Worm (Caenorhabditis elegans) whole organism, young adult: Measurements from ENCODE around the gene Y54E2A.10.

Source experiments
- B0336.3 ChIP-seq: fragments of 200-800 bp; sonication (Bioruptor generic); IDR thresholded peaks from 2 replicates; pipeline ENCODE4 v1.3.6; 2022; ENCODE audit warnings: missing genetic modification characterization, missing compliant biosample characterization
- C17E4.6 ChIP-seq: fragments of 200-800 bp; sonication (Bioruptor generic); IDR thresholded peaks from 2 replicates; pipeline ENCODE4 v1.3.6; 2022; ENCODE audit warnings: missing genetic modification reagents, missing genetic modification characterization, missing compliant biosample characterization
- D2030.7 ChIP-seq: fragments of 200-800 bp; sonication (Bioruptor generic); IDR thresholded peaks from 2 replicates; pipeline ENCODE4 v1.3.6; 2022; ENCODE audit warnings: missing genetic modification reagents, missing genetic modification characterization, missing compliant biosample characterization
- F33H1.4 ChIP-seq: fragments of 200-800 bp; sonication (Bioruptor generic); IDR thresholded peaks from 2 replicates; pipeline ENCODE4 v1.3.6; 2022; ENCODE audit warnings: missing genetic modification reagents, missing genetic modification characterization, missing compliant biosample characterization
- F49E8.2 ChIP-seq: sonication (generic microtip); optimal IDR thresholded peaks from 3 replicates; lab custom pipeline; 2017; ENCODE audit warnings: missing genetic modification characterization, mild to moderate bottlenecking, missing compliant biosample characterization, antibody characterized with exemption, moderate library complexity; ENCODE audit not compliant: insufficient read depth
- Y56A3A.18 ChIP-seq: fragments of 200-800 bp; sonication (Bioruptor generic); IDR thresholded peaks from 2 replicates; pipeline ENCODE4 v1.3.6; 2022; ENCODE audit warnings: missing genetic modification reagents, missing genetic modification characterization, missing compliant biosample characterization
- ZK185.1 ChIP-seq: sonication (generic microtip); optimal IDR thresholded peaks from 2 replicates; lab custom pipeline; 2016; ENCODE audit warnings: mild to moderate bottlenecking, missing genetic modification characterization, missing compliant biosample characterization; ENCODE audit not compliant: poor library complexity, severe bottlenecking
- aptf-3 ChIP-seq: fragments of 200-800 bp; sonication (Bioruptor generic); IDR thresholded peaks from 2 replicates; pipeline ENCODE4 v1.3.6; 2022; ENCODE audit warnings: missing genetic modification characterization, missing compliant biosample characterization
- attf-3 ChIP-seq: fragments of 200-800 bp; sonication (Bioruptor generic); conservative IDR thresholded peaks from 2 replicates; pipeline ENCODE4 v1.3.6; 2022; ENCODE audit warnings: missing genetic modification reagents, missing genetic modification characterization, missing compliant biosample characterization
- attf-6 ChIP-seq: fragments of 200-800 bp; sonication (Bioruptor generic); IDR thresholded peaks from 2 replicates; pipeline ENCODE4 v1.3.6; 2022; ENCODE audit warnings: missing genetic modification reagents, missing genetic modification characterization, missing compliant biosample characterization
- ccch-3 ChIP-seq: fragments of 200-800 bp; sonication (Bioruptor generic); optimal IDR thresholded peaks from 2 replicates; lab custom pipeline; 2018; ENCODE audit warnings: mild to moderate bottlenecking, missing genetic modification characterization, missing compliant biosample characterization
- cebp-1 ChIP-seq, 2 experiments: fragments of 200-800 bp in 1 of 2; sonication (Bioruptor generic) in 1 of 2; sonication (generic microtip) in 1 of 2; IDR thresholded peaks in 1 of 2; optimal IDR thresholded peaks in 1 of 2; 2 replicates each; pipeline versions ENCODE4 v1.3.6 to Lab custom; 2017 to 2022; ENCODE audit warnings: missing compliant biosample characterization in 2 of 2, missing genetic modification characterization in 2 of 2, mild to moderate bottlenecking in 1 of 2, missing genetic modification reagents in 1 of 2, moderate library complexity in 1 of 2
- cebp-2 ChIP-seq: fragments of 200-800 bp; sonication (Bioruptor generic); IDR thresholded peaks from 2 replicates; pipeline ENCODE4 v1.3.6; 2022; ENCODE audit warnings: missing genetic modification characterization, missing compliant biosample characterization
- dpl-1 ChIP-seq: fragments of 150-350 bp; optimal IDR thresholded peaks from 2 replicates; lab custom pipeline; 2014; ENCODE audit warnings: missing biosample characterization, missing genetic modification reagents, missing genetic modification characterization
- efl-1 ChIP-seq: fragments of 150-350 bp; optimal IDR thresholded peaks from 2 replicates; lab custom pipeline; 2014; ENCODE audit warnings: missing biosample characterization, missing genetic modification reagents, missing genetic modification characterization
- ekl-4 ChIP-seq: fragments of 200-800 bp; sonication (Bioruptor generic); IDR thresholded peaks from 2 replicates; pipeline ENCODE4 v1.3.6; 2022; ENCODE audit warnings: missing genetic modification reagents, missing genetic modification characterization, missing compliant biosample characterization
- him-1 ChIP-seq: sonication (generic microtip); optimal IDR thresholded peaks from 2 replicates; lab custom pipeline; 2016; ENCODE audit warnings: missing genotype, missing genetic modification reagents, missing genetic modification characterization, missing compliant biosample characterization
- hlh-26 ChIP-seq: fragments of 200-800 bp; sonication (Bioruptor generic); conservative IDR thresholded peaks from 2 replicates; pipeline ENCODE4 v1.3.6; 2022; ENCODE audit warnings: missing genetic modification reagents, missing genetic modification characterization, missing compliant biosample characterization
- hmg-1.2 ChIP-seq: fragments of 200-800 bp; sonication (Bioruptor generic); IDR thresholded peaks from 2 replicates; pipeline ENCODE4 v1.3.6; 2022; ENCODE audit warnings: missing genetic modification reagents, missing genetic modification characterization, missing compliant biosample characterization
- hrde-1 ChIP-seq: sonication (generic microtip); optimal IDR thresholded peaks from 2 replicates; lab custom pipeline; 2016; ENCODE audit warnings: missing genetic modification characterization, mild to moderate bottlenecking, missing compliant biosample characterization, moderate library complexity, missing genotype, missing genetic modification reagents, borderline replicate concordance
- hsf-1 ChIP-seq: fragments of 200-800 bp; sonication (Bioruptor generic); IDR thresholded peaks from 2 replicates; pipeline ENCODE4 v1.3.6; 2022; ENCODE audit warnings: missing genetic modification reagents, missing genetic modification characterization, missing compliant biosample characterization
- lin-26 ChIP-seq: fragments of 200-800 bp; sonication (Bioruptor generic); IDR thresholded peaks from 2 replicates; pipeline ENCODE4 v1.3.6; 2022; ENCODE audit warnings: missing genetic modification reagents, missing genetic modification characterization, missing compliant biosample characterization
- lin-35 ChIP-seq, 3 experiments: fragments of 150-350 bp in 2 of 3; sonication (generic microtip) in 1 of 3; optimal IDR thresholded peaks; 2 replicates each; lab custom pipeline; 2014 to 2018; ENCODE audit warnings: missing biosample characterization in 3 of 3, missing genetic modification characterization in 3 of 3, missing genetic modification reagents in 3 of 3
- lin-54 ChIP-seq: fragments of 200-800 bp; sonication (Bioruptor generic); optimal IDR thresholded peaks from 2 replicates; lab custom pipeline; 2018; ENCODE audit warnings: mild to moderate bottlenecking, missing genetic modification characterization, missing compliant biosample characterization
- lsy-27 ChIP-seq: sonication (generic microtip); optimal IDR thresholded peaks from 2 replicates; lab custom pipeline; 2017; ENCODE audit warnings: missing genetic modification characterization, mild to moderate bottlenecking, missing compliant biosample characterization, antibody characterized with exemption, missing genotype, borderline replicate concordance; ENCODE audit not compliant: insufficient read depth
- madf-3 ChIP-seq: fragments of 200-800 bp; sonication (Bioruptor generic); IDR thresholded peaks from 2 replicates; pipeline ENCODE4 v1.3.6; 2022; ENCODE audit warnings: missing genetic modification reagents, missing genetic modification characterization, missing compliant biosample characterization
- madf-6 ChIP-seq: fragments of 200-800 bp; sonication (Bioruptor generic); IDR thresholded peaks from 2 replicates; pipeline ENCODE4 v1.3.6; 2022; ENCODE audit warnings: missing genetic modification reagents, missing genetic modification characterization, missing compliant biosample characterization
- nfyb-1 ChIP-seq: fragments of 200-800 bp; sonication (Bioruptor generic); IDR thresholded peaks from 2 replicates; pipeline ENCODE4 v1.3.6; 2022; ENCODE audit warnings: missing genetic modification reagents, missing genetic modification characterization, missing compliant biosample characterization
- nhr-120 ChIP-seq: fragments of 200-800 bp; sonication (Bioruptor generic); IDR thresholded peaks from 2 replicates; pipeline ENCODE4 v1.3.6; 2022; ENCODE audit warnings: missing genetic modification characterization, missing compliant biosample characterization
- pbrm-1 ChIP-seq: fragments of 200-800 bp; sonication (Bioruptor generic); IDR thresholded peaks from 2 replicates; pipeline ENCODE4 v1.3.6; 2022; ENCODE audit warnings: missing genetic modification reagents, missing genetic modification characterization, missing compliant biosample characterization
- rcor-1 ChIP-seq: fragments of 200-800 bp; sonication (Bioruptor generic); IDR thresholded peaks from 2 replicates; pipeline ENCODE4 v1.3.6; 2022; ENCODE audit warnings: missing genetic modification reagents, missing genetic modification characterization, missing compliant biosample characterization
- snpc-3.4 ChIP-seq: sonication (generic microtip); optimal IDR thresholded peaks from 2 replicates; lab custom pipeline; 2017; ENCODE audit warnings: missing genetic modification characterization, mild to moderate bottlenecking, missing compliant biosample characterization, antibody characterized with exemption, moderate library complexity, missing genotype, missing genetic modification reagents
- snpc-4 ChIP-seq, 5 experiments: fragments of 150-350 bp in 1 of 5; sonication (generic microtip) in 4 of 5; optimal IDR thresholded peaks; 2 replicates each; lab custom pipeline; 2014 to 2018; ENCODE audit warnings: missing genetic modification characterization in 5 of 5, missing biosample characterization in 3 of 5, antibody characterized with exemption in 2 of 5, mild to moderate bottlenecking in 2 of 5, missing compliant biosample characterization in 2 of 5, missing genotype in 2 of 5, moderate library complexity in 2 of 5, missing genetic modification reagents in 1 of 5
- tbp1 ChIP-seq: fragments of 200-800 bp; sonication (Bioruptor generic); optimal IDR thresholded peaks from 2 replicates; lab custom pipeline; 2018; ENCODE audit warnings: mild to moderate bottlenecking, missing genetic modification characterization, missing compliant biosample characterization
- zim-3 ChIP-seq: sonication (generic microtip); optimal IDR thresholded peaks from 2 replicates; lab custom pipeline; 2017; ENCODE audit warnings: mild to moderate bottlenecking, missing genetic modification characterization, moderate library complexity, missing compliant biosample characterization
- ztf-28 ChIP-seq: fragments of 200-800 bp; sonication (Bioruptor generic); IDR thresholded peaks from 2 replicates; pipeline ENCODE4 v1.3.6; 2022; ENCODE audit warnings: missing genetic modification reagents, missing genetic modification characterization, missing compliant biosample characterization

The Y54E2A.10 gene

DNA sequence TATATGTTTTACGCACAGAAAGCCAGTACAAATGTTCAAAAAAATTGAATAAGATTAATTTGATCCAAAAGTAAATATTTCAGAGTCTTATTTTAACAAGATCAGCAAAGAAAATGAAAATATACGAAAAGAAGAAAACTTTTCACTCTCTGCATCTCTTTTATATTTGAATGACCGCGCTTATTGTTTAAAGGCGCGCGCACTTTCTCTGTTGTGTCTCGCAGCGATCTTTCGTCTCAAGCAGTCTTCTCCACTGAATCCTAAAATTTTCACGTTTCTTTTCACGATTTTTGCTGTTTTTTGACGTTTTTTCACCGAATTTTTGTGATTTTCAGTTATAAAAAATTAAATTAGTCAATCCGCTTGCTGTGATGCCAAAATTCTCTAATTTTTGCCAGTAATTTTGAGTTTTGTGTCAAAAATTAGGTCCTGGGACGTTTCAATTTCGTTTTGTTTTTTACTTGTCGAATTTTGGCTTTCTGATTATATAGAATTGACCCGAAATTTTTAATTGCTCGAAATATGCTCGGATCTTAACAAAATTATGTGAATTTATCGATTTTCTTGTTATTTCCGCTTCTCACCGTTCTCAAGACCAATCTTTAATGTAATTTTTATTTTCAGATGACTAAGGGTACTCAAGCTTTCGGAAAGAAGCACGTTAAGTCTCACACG, 24.2 kb downstream of the Y54E2A.10 start, which contains the start of gene W01D2.1 (continued):
- peak; percentile 67 for TF ChIP-seq efl-1 (GFP tag; lab: Kevin White, UChicago)
- TF ChIP-seq nfyb-1 (GFP tag; lab: Robert Waterston, UW), result no peak
- peak; percentile 65 for TF ChIP-seq dpl-1 (GFP tag; lab: Kevin White, UChicago)
- TF ChIP-seq C17E4.6 (GFP tag; lab: Robert Waterston, UW), result no peak
- peak; percentile 30 for TF ChIP-seq ZK185.1 (tag; lab: Kevin White, UChicago)
- no peak for TF ChIP-seq snpc-4 (GFP tag; optimal IDR thresholded peaks at IDR 0.05; lab: Kevin White, UChicago)
- TF ChIP-seq snpc-4 (tag; optimal IDR thresholded peaks at IDR 0.05; lab: Kevin White, UChicago), result peak in 3 of 4 experiments; percentile 28 to 60 (median 50)
- TF ChIP-seq aptf-3, result no peak

DNA sequence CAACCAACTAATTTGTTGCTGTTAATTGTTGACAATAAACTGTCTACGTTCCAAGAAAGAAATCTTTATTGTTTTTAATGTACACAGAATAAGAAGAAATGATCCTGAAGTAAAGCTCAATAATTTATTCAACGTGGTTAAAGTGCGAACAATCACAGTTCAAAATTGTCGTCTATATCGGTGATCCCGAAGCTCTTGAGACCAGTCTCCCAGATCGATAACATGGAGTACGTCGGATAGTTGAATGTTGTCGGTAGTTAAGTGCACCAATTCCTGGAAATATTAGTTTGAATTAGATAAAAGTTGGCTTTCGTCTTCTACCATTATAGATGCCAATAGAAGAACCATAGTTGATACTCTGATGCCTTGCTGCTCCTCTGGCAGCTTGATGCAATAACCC, 25.2 kb downstream of the Y54E2A.10 start:
- TF ChIP-seq hmg-1.2 (GFP tag; lab: Robert Waterston, UW), result peak; percentile 18; the same call in 1 of the 2 replicates
- TF ChIP-seq hsf-1 (GFP tag; lab: Robert Waterston, UW), result peak; percentile 65
- peak; percentile 34 for TF ChIP-seq hrde-1 (tag; lab: Kevin White, UChicago)
- no peak for TF ChIP-seq nfyb-1 (GFP tag; lab: Robert Waterston, UW)
- TF ChIP-seq zim-3, result no peak
- 0 out of 2 replicates have a peak, but pooled peaks have one; percentile 35 for TF ChIP-seq attf-6 (GFP tag; lab: Robert Waterston, UW)
- TF ChIP-seq tbp1 (GFP tag; lab: Kevin White, UChicago), result peak; percentile 27
- TF ChIP-seq Y56A3A.18 (GFP tag; lab: Robert Waterston, UW), result peak; percentile 44; the same call in 1 of the 2 replicates
- peak; percentile 25 for TF ChIP-seq lin-54
- 0 out of 2 replicates have a peak, but pooled peaks have one; percentile 13 for TF ChIP-seq madf-3 (GFP tag; lab: Robert Waterston, UW)
- peak; percentile 42 for TF ChIP-seq F49E8.2 (tag; lab: Kevin White, UChicago)
- peak; percentile 28 for TF ChIP-seq him-1 (tag; lab: Kevin White, UChicago)
- no peak for TF ChIP-seq lsy-27
- no peak for TF ChIP-seq cebp-1 (GFP tag; IDR thresholded peaks at IDR 0.05; lab: Robert Waterston, UW)
- TF ChIP-seq cebp-1 (tag; optimal IDR thresholded peaks at IDR 0.05; lab: Kevin White, UChicago), result peak; percentile 2
- TF ChIP-seq snpc-3.4 (tag; lab: Kevin White, UChicago), result peak; percentile 66
- peak; percentile 27; the same call in 1 of the 2 replicates for TF ChIP-seq pbrm-1 (GFP tag; lab: Robert Waterston, UW)
- peak; percentile 54; the same call in 1 of the 2 replicates for TF ChIP-seq B0336.3 (GFP tag; lab: Robert Waterston, UW)
- peak; percentile 35; the same call in 1 of the 2 replicates for TF ChIP-seq D2030.7 (GFP tag; lab: Robert Waterston, UW)
- peak; percentile 38; the same call in 1 of the 2 replicates for TF ChIP-seq ekl-4 (GFP tag; lab: Robert Waterston, UW)
- TF ChIP-seq cebp-2 (GFP tag; lab: Robert Waterston, UW), result 0 out of 2 replicates have a peak, but pooled peaks have one; percentile 7
- TF ChIP-seq lin-26 (GFP tag; lab: Robert Waterston, UW), result peak; percentile 50; the same call in 1 of the 2 replicates
- no peak for TF ChIP-seq hlh-26 (GFP tag; lab: Robert Waterston, UW)
- peak; percentile 68; the same call in 1 of the 2 replicates for TF ChIP-seq madf-6 (GFP tag; lab: Robert Waterston, UW)
- peak in 1 of 3 experiments; percentile 42 for TF ChIP-seq lin-35 (GFP tag; optimal IDR thresholded peaks at IDR 0.05; lab: Kevin White, UChicago)
- peak; percentile 36 for TF ChIP-seq F33H1.4 (GFP tag; lab: Robert Waterston, UW)
- no peak for TF ChIP-seq attf-3 (GFP tag; lab: Robert Waterston, UW)
- peak; percentile 46; the same call in 1 of the 2 replicates for TF ChIP-seq rcor-1 (GFP tag; lab: Robert Waterston, UW)
- TF ChIP-seq ztf-28, result no peak
- TF ChIP-seq ccch-3, result no peak
- no peak for TF ChIP-seq nhr-120
- TF ChIP-seq, all 124 proteins: peak for 22
